Worm (Caenorhabditis elegans): ENCODE measurements around the gene srg-69.

The srg-69 gene

ce11 chrII:5332345-5333124, 22.9 kb upstream of the srg-69 start (continued):
- TF ChIP-seq F37D6.2 (tag; optimal IDR thresholded peaks at IDR 0.05) (no peak), dpl-1 (GFP tag; optimal IDR thresholded peaks at IDR 0.05) (no peak), jun-1 (tag; optimal IDR thresholded peaks at IDR 0.05) (no peak), unc-39 (tag; optimal IDR thresholded peaks at IDR 0.05) (no peak), php-3 (GFP tag; IDR thresholded peaks at IDR 0.05) (no peak), daf-12 (tag; optimal IDR thresholded peaks at IDR 0.05) (no peak), ceh-44 (GFP tag; IDR thresholded peaks at IDR 0.05) (no peak)

- no peak for TF ChIP-seq madf-5 (GFP tag; IDR thresholded peaks at IDR 0.05)
- no peak for TF ChIP-seq ztf-11 (tag; optimal IDR thresholded peaks at IDR 0.05)
- no peak for TF ChIP-seq arid-1 (GFP tag; conservative IDR thresholded peaks at IDR 0.05)
- TF ChIP-seq Y105C5A.15 (GFP tag; IDR thresholded peaks at IDR 0.05) = no peak
- TF ChIP-seq gei-8 (GFP tag; optimal IDR thresholded peaks at IDR 0.05) = no peak
- no peak for TF ChIP-seq madf-9 (GFP tag; conservative IDR thresholded peaks at IDR 0.05)
- peak; percentile 31 for TF ChIP-seq rbr-2 (tag; optimal IDR thresholded peaks at IDR 0.05)
- no peak for TF ChIP-seq mxl-3 (GFP tag; optimal IDR thresholded peaks at IDR 0.05)
- no peak for TF ChIP-seq ztf-7 (tag; optimal IDR thresholded peaks at IDR 0.05)
- no peak for TF ChIP-seq sdz-12 (GFP tag; optimal IDR thresholded peaks at IDR 0.05)
- no peak for TF ChIP-seq D1046.2 (GFP tag; IDR thresholded peaks at IDR 0.05)
- peak; percentile 11 for TF ChIP-seq nhr-28 (tag; optimal IDR thresholded peaks at IDR 0.05)
- TF ChIP-seq F26F4.8 (GFP tag; conservative IDR thresholded peaks at IDR 0.05) = no peak
- no peak for TF ChIP-seq daf-16 (GFP tag; optimal IDR thresholded peaks at IDR 0.05)
- peak; percentile 78 for TF ChIP-seq daf-16 (tag; optimal IDR thresholded peaks at IDR 0.05)
- no peak for TF ChIP-seq lin-15B (tag; optimal IDR thresholded peaks at IDR 0.05)
- no peak for TF ChIP-seq zip-2 (tag; optimal IDR thresholded peaks at IDR 0.05)
- peak; percentile 44 for TF ChIP-seq aha-1 (tag)
- TF ChIP-seq mdt-29 (GFP tag; IDR thresholded peaks at IDR 0.05) = no peak
- no peak for TF ChIP-seq set-16 (GFP tag; IDR thresholded peaks at IDR 0.05)
- TF ChIP-seq zag-1 (tag; optimal IDR thresholded peaks at IDR 0.05) = no peak
- TF ChIP-seq unc-62 (GFP tag; optimal IDR thresholded peaks at IDR 0.05 in 1 of 2) = no peak
- no peak for TF ChIP-seq unc-62 (tag; optimal IDR thresholded peaks at IDR 0.05)
- TF ChIP-seq hlh-11 (tag; optimal IDR thresholded peaks at IDR 0.05) = peak; percentile 21
- TF ChIP-seq lin-39 (tag; optimal IDR thresholded peaks at IDR 0.05) = no peak
- no peak for TF ChIP-seq nhr-10 (tag; optimal IDR thresholded peaks at IDR 0.05)
- no peak for TF ChIP-seq dmd-9 (GFP tag; IDR thresholded peaks at IDR 0.05)
- TF ChIP-seq lin-38 (GFP tag; IDR thresholded peaks at IDR 0.05) = no peak; the same call in 1 of the 2 replicates
- TF ChIP-seq ces-1 (GFP tag; optimal IDR thresholded peaks at IDR 0.05) = no peak
- no peak for TF ChIP-seq ceh-44 (GFP tag; IDR thresholded peaks at IDR 0.05)
- TF ChIP-seq nhr-11 (tag; optimal IDR thresholded peaks at IDR 0.05) = no peak
- no peak for TF ChIP-seq tra-1 (GFP tag; IDR thresholded peaks at IDR 0.05)
- TF ChIP-seq nhr-76 (tag; optimal IDR thresholded peaks at IDR 0.05) = no peak
- TF ChIP-seq snpc-1.2 (GFP tag; IDR thresholded peaks at IDR 0.05) = no peak
- no peak for TF ChIP-seq ctbp-1 (GFP tag; IDR thresholded peaks at IDR 0.05)
- no peak for TF ChIP-seq lin-13 (GFP tag; optimal IDR thresholded peaks at IDR 0.05)
- no peak for TF ChIP-seq unc-130 (GFP tag; optimal IDR thresholded peaks at IDR 0.05)
- TF ChIP-seq F44E2.7 (GFP tag; IDR thresholded peaks at IDR 0.05) = no peak
- TF ChIP-seq zip-11 (GFP tag; IDR thresholded peaks at IDR 0.05) = no peak
- TF ChIP-seq ceh-28 (tag; optimal IDR thresholded peaks at IDR 0.05) = no peak
- TF ChIP-seq lin-1 (GFP tag; IDR thresholded peaks at IDR 0.05) = no peak
- TF ChIP-seq nhr-42 (GFP tag; IDR thresholded peaks at IDR 0.05) = no peak
- TF ChIP-seq cey-2 (tag; optimal IDR thresholded peaks at IDR 0.05; ENCODE audit: borderline replicate concordance, insufficient read depth) = peak; percentile 6
- no peak for TF ChIP-seq ceh-20 (GFP tag; IDR thresholded peaks at IDR 0.05)
- TF ChIP-seq zfp-2 (tag; optimal IDR thresholded peaks at IDR 0.05) = no peak
Measured at ce11 chrII:5333729-5334255, 21.7 kb upstream of the srg-69 start.
